Fruit fly (Drosophila melanogaster): Measurements from ENCODE around the gene CG9701.

Gene CG9701

dm6 chr3L:16782218-16782763 is 48.9 kb downstream of the CG9701 start:
- peak; percentile 73 for TF ChIP-seq noc (tag; optimal IDR thresholded peaks at IDR 0.05)

- no peak for TF ChIP-seq noc (tag; optimal IDR thresholded peaks at IDR 0.05)
These were observed 49.4 kb downstream of the CG9701 start, which contains the start of gene CG9706 for dm6 chr3L:16782789-16783188. Gene CG9706, plus strand, starts transcription at chr3L:16783010.

- TF ChIP-seq noc (tag; optimal IDR thresholded peaks at IDR 0.05): no peak
These were observed 53.4 kb downstream of the CG9701 start, which contains the start of gene eIF3e for dm6 chr3L:16786728-16787127. Gene eIF3e, minus strand, starts transcription at chr3L:16786941.
